Worm (Caenorhabditis elegans) whole organism, late embryonic: ENCODE measurements around the gene T06F4.1.

ENCODE experiments used
- C08G9.2 ChIP-seq: sonication (generic microtip); optimal IDR thresholded peaks from 2 replicates; lab custom pipeline; 2016; ENCODE audit warnings: mild to moderate bottlenecking, missing genetic modification characterization, moderate library complexity, missing compliant biosample characterization
- C38D4.7 ChIP-seq: fragments of 200-800 bp; sonication (Bioruptor generic); optimal IDR thresholded peaks from 2 replicates; lab custom pipeline; 2018; ENCODE audit warnings: mild to moderate bottlenecking, missing genetic modification characterization, moderate library complexity, missing compliant biosample characterization
- K02D7.2 ChIP-seq: sonication (generic microtip); optimal IDR thresholded peaks from 2 replicates; lab custom pipeline; 2017; ENCODE audit warnings: mild to moderate bottlenecking, missing genetic modification characterization, missing compliant biosample characterization
- K09A11.1 ChIP-seq: sonication (generic microtip); optimal IDR thresholded peaks from 2 replicates; lab custom pipeline; 2017; ENCODE audit warnings: antibody characterized with exemption, mild to moderate bottlenecking, missing genetic modification characterization, missing compliant biosample characterization; ENCODE audit not compliant: insufficient read depth
- T23F11.4 ChIP-seq: fragments of 200-800 bp; sonication (Bioruptor generic); optimal IDR thresholded peaks from 2 replicates; lab custom pipeline; 2018; ENCODE audit warnings: mild to moderate bottlenecking, missing genetic modification characterization, missing compliant biosample characterization
- ahr-1 ChIP-seq: sonication (generic microtip); optimal IDR thresholded peaks from 2 replicates; lab custom pipeline; 2016; ENCODE audit warnings: missing genetic modification characterization, missing compliant biosample characterization
- ama-1 ChIP-seq: fragments of 150-350 bp; optimal IDR thresholded peaks from 2 replicates; lab custom pipeline; 2014
- ceh-19 ChIP-seq: fragments of 200-800 bp; sonication (Bioruptor generic); optimal IDR thresholded peaks from 2 replicates; lab custom pipeline; 2018; ENCODE audit warnings: mild to moderate bottlenecking, missing genetic modification characterization, missing compliant biosample characterization
- ceh-2 ChIP-seq: sonication (generic microtip); optimal IDR thresholded peaks from 2 replicates; lab custom pipeline; 2016; ENCODE audit warnings: missing genotype, missing genetic modification characterization, missing compliant biosample characterization
- ceh-30 ChIP-seq: fragments of 150-350 bp; optimal IDR thresholded peaks from 2 replicates; lab custom pipeline; 2014; ENCODE audit warnings: missing biosample characterization, missing genetic modification characterization
- dmd-4 ChIP-seq: sonication (generic microtip); optimal IDR thresholded peaks from 2 replicates; lab custom pipeline; 2016; ENCODE audit warnings: borderline replicate concordance, missing genetic modification characterization, missing compliant biosample characterization
- dve-1 ChIP-seq: sonication (generic microtip); optimal IDR thresholded peaks from 2 replicates; lab custom pipeline; 2017; ENCODE audit warnings: antibody characterized with exemption, mild to moderate bottlenecking, missing genetic modification characterization, missing compliant biosample characterization
- elt-2 ChIP-seq: sonication (generic microtip); optimal IDR thresholded peaks from 2 replicates; lab custom pipeline; 2016; ENCODE audit warnings: missing genetic modification reagents, missing genetic modification characterization, missing compliant biosample characterization
- elt-4 ChIP-seq: sonication (generic microtip); optimal IDR thresholded peaks from 2 replicates; lab custom pipeline; 2016; ENCODE audit warnings: missing genetic modification characterization, missing compliant biosample characterization
- ets-4 ChIP-seq: sonication (generic microtip); optimal IDR thresholded peaks from 2 replicates; lab custom pipeline; 2016; ENCODE audit warnings: missing genetic modification characterization, missing compliant biosample characterization
- eyg-1 ChIP-seq: sonication (generic microtip); optimal IDR thresholded peaks from 2 replicates; lab custom pipeline; 2016; ENCODE audit warnings: missing genotype, missing genetic modification characterization, missing compliant biosample characterization
- fkh-10 ChIP-seq: fragments of 150-350 bp; optimal IDR thresholded peaks from 2 replicates; lab custom pipeline; 2014; ENCODE audit warnings: missing biosample characterization, missing genetic modification reagents, missing genetic modification characterization
- hlh-13 ChIP-seq: fragments of 200-800 bp; sonication (Bioruptor generic); optimal IDR thresholded peaks from 2 replicates; lab custom pipeline; 2018; ENCODE audit warnings: mild to moderate bottlenecking, missing genetic modification characterization, missing compliant biosample characterization
- hlh-8 ChIP-seq: sonication (generic microtip); optimal IDR thresholded peaks from 2 replicates; lab custom pipeline; 2016; ENCODE audit warnings: missing genotype, missing genetic modification characterization, missing compliant biosample characterization
- lin-11 ChIP-seq: fragments of 200-800 bp; sonication (Bioruptor generic); optimal IDR thresholded peaks from 2 replicates; lab custom pipeline; 2018; ENCODE audit warnings: mild to moderate bottlenecking, missing genetic modification characterization, missing compliant biosample characterization
- nfya-1 ChIP-seq: sonication (generic microtip); optimal IDR thresholded peaks from 2 replicates; lab custom pipeline; 2017; ENCODE audit warnings: missing genetic modification characterization, mild to moderate bottlenecking, missing compliant biosample characterization, antibody characterized with exemption, moderate library complexity
- npax-4 ChIP-seq: sonication (generic microtip); optimal IDR thresholded peaks from 2 replicates; lab custom pipeline; 2016; ENCODE audit warnings: missing genetic modification characterization, missing compliant biosample characterization
- odd-2 ChIP-seq: sonication (generic microtip); optimal IDR thresholded peaks from 2 replicates; lab custom pipeline; 2017; ENCODE audit warnings: antibody characterized with exemption, mild to moderate bottlenecking, missing genetic modification characterization, missing compliant biosample characterization
- pax-1 ChIP-seq: fragments of 150-350 bp; optimal IDR thresholded peaks from 2 replicates; lab custom pipeline; 2014; ENCODE audit warnings: missing biosample characterization, missing genetic modification characterization
- pha-4 ChIP-seq: fragments of 150-350 bp; optimal IDR thresholded peaks from 2 replicates; lab custom pipeline; 2018; ENCODE audit warnings: missing biosample characterization, missing genetic modification reagents, missing genetic modification characterization
- pqm-1 ChIP-seq: sonication (generic microtip); optimal IDR thresholded peaks from 2 replicates; lab custom pipeline; 2016; ENCODE audit warnings: missing genetic modification characterization, missing compliant biosample characterization
- pros-1 ChIP-seq: fragments of 150-350 bp; optimal IDR thresholded peaks from 2 replicates; lab custom pipeline; 2014; ENCODE audit warnings: missing biosample characterization, missing genetic modification reagents, missing genetic modification characterization
- tbx-7 ChIP-seq: sonication (generic microtip); optimal IDR thresholded peaks from 2 replicates; lab custom pipeline; 2016; ENCODE audit warnings: missing genotype, missing genetic modification characterization, missing compliant biosample characterization
- ttx-3 ChIP-seq: sonication (generic microtip); optimal IDR thresholded peaks from 2 replicates; lab custom pipeline; 2016; ENCODE audit warnings: missing genetic modification reagents, missing genetic modification characterization, missing compliant biosample characterization
- unc-3 ChIP-seq, 2 experiments: fragments of 200-800 bp in 1 of 2; sonication (Bioruptor generic) in 1 of 2; sonication (generic microtip) in 1 of 2; conservative IDR thresholded peaks in 1 of 2; optimal IDR thresholded peaks in 1 of 2; 2 replicates each; pipeline versions ENCODE4 v1.3.6 to Lab custom; 2016 to 2022; ENCODE audit warnings: missing compliant biosample characterization in 2 of 2, missing genetic modification characterization in 2 of 2, missing genetic modification reagents in 1 of 2
- unc-42 ChIP-seq: sonication (generic microtip); optimal IDR thresholded peaks from 2 replicates; lab custom pipeline; 2016; ENCODE audit warnings: missing genotype, missing genetic modification characterization, missing compliant biosample characterization
- unc-55 ChIP-seq: sonication (generic microtip); optimal IDR thresholded peaks from 2 replicates; lab custom pipeline; 2017; ENCODE audit warnings: missing biosample characterization, missing genetic modification reagents, missing genetic modification characterization
- unc-86 ChIP-seq: sonication (generic microtip); optimal IDR thresholded peaks from 2 replicates; lab custom pipeline; 2016; ENCODE audit warnings: missing genetic modification characterization, missing compliant biosample characterization

Gene T06F4.1

DNA sequence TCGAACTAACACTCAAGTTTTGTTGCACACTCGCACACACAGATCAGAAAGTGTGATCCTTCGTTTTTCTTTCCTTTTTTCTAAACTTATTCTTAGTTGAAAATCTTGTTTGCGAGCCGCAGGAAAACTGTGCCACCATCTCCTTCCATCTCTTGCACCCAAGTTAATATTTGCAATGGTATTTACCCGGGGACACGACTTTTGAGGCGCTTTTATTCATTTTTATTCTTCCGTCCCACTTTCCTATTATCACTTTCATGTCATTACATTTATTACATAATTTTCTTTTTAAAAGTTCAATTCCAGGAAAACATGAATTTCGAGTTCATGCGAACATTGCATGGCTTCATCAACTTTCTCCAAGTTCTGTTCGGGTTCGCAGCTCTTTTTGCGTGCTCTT, 35.9 kb upstream of the T06F4.1 start, which contains the start of gene F09F9.1:
Gene F09F9.1, plus strand, starts transcription at position 301 of the 400 bp plus-strand sequence.
- TF ChIP-seq fkh-10 (GFP tag; lab: Kevin White, UChicago) (no peak), C38D4.7 (GFP tag; lab: Kevin White, UChicago) (no peak), odd-2 (tag; lab: Kevin White, UChicago) (no peak), unc-3 (GFP tag; conservative IDR thresholded peaks at IDR 0.05; lab: Robert Waterston, UW) (no peak), unc-3 (tag; optimal IDR thresholded peaks at IDR 0.05; lab: Kevin White, UChicago) (no peak), dmd-4 (no peak)

DNA sequence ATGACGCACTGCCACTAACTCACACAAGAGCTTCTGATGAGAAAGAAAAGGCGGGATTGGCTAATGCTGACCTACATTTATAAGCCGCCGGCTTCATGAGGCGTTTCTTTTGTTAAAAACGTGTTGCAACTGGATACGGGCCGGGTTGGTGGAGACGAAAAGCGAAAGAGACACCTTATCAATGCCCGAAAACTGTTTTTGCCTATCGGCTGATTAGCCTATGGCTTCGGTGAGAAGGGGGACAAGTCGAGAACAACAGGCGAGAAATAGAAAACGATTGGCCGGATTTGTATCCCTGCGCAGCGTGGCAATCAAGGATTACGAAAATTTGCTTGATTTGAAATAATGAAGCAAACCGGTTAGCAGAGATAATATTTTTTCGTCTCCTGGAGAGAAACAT, 32.3 kb upstream of the T06F4.1 start, which contains the start of gene F09F9.2:
Gene F09F9.2, minus strand, starts transcription at position 25 of the 400 bp plus-strand sequence.
- TF ChIP-seq K09A11.1 (tag; lab: Kevin White, UChicago) (no peak), fkh-10 (GFP tag; lab: Kevin White, UChicago) (no peak), nfya-1 (tag; lab: Kevin White, UChicago) (no peak), K02D7.2 (tag; lab: Kevin White, UChicago) (no peak), pha-4 (tag; lab: Kevin White, UChicago) (no peak), eyg-1 (no peak), odd-2 (tag; lab: Kevin White, UChicago) (no peak), dmd-4 (no peak), dve-1 (no peak), pax-1 (tag; lab: Kevin White, UChicago) (no peak), C08G9.2 (tag; lab: Kevin White, UChicago) (no peak), npax-4 (tag; lab: Kevin White, UChicago) (no peak), ttx-3 (tag; lab: Kevin White, UChicago) (no peak)

DNA sequence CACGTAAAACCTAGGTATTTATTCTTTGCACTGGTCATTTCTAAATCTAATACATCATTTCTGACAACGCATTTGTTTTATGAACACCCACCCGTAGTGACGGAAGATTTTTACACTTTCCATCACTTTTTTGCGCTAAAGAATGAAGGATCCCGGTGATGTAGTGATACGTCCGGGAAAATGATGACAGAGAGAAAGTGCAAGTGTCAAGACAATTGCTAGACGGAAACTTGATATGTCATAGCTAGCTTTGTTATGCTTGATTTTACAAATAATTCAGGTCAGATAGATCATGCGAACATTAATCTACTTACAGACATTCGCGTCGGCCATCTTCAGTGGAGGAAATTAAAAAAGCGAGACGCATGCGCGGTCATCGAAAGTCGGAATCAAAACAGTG, 30.8 kb upstream of the T06F4.1 start:
- TF ChIP-seq lin-11 (tag; lab: Kevin White, UChicago) (no peak), unc-55 (GFP tag; lab: Kevin White, UChicago) (peak; percentile 59)

DNA sequence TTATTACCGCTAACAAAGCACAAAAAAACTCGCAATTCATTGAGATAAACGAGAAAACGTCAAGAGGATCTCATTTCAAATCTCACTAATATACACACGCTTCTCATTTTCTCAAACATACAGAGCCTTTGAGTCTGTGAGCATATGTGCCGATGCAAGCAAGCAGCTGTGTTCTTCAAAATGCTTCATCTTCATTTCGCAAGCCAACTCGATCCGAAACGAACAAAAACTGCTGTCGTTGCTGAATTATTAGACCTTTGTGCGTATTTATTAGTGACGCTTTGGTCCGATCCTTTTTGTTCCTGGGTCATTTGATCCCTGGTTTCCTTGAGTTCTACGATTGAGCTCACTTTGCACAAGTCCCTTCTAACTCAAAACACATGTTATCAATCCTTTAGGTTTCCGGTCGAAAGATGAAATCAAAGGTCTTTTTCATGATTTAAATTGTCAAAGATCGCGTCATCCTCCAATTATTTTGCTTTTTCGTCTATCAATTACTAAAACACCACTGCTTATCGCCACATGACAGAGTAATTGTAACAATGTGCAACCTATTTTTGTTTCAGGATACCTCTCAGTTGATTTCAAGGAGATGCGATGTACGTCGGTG, 27.8 kb upstream of the T06F4.1 start, which contains the start of gene R02E4.2:
Gene R02E4.2, plus strand, starts transcription at position 560 of the 610 bp plus-strand sequence.
- peak; percentile 11 for TF ChIP-seq hlh-8 (tag; lab: Kevin White, UChicago)
- no peak for TF ChIP-seq pros-1

- TF ChIP-seq elt-2 (tag; lab: Kevin White, UChicago), result no peak
- no peak for TF ChIP-seq pqm-1
- TF ChIP-seq unc-86, result no peak
- no peak for TF ChIP-seq ets-4
- TF ChIP-seq elt-4 (tag; lab: Kevin White, UChicago), result no peak
- no peak for TF ChIP-seq pros-1
- no peak for TF ChIP-seq ceh-30 (tag; lab: Kevin White, UChicago)
- no peak for TF ChIP-seq ahr-1 (tag; lab: Kevin White, UChicago)
These were observed 25.3 kb upstream of the T06F4.1 start, which contains the start of gene R02E4.1 for ce11 chrX:4104435-4104834. Gene R02E4.1 (minus strand): TSS chrX:4104535.

ce11 chrX:4103071-4103470, 23.9 kb upstream of the T06F4.1 start:
- no peak for TF ChIP-seq unc-42 (tag; lab: Kevin White, UChicago)
- no peak for TF ChIP-seq tbx-7 (tag; lab: Kevin White, UChicago)

ce11 chrX:4102075-4102598, 23.0 kb upstream of the T06F4.1 start, which contains the start of gene R02E4.3:
Gene R02E4.3 (minus strand): TSS chrX:4102125.
- TF ChIP-seq T23F11.4 (GFP tag; lab: Kevin White, UChicago), result no peak
- TF ChIP-seq ama-1 (lab: Kevin White, UChicago), result no peak
- no peak for TF ChIP-seq ceh-2 (tag; lab: Kevin White, UChicago)
- TF ChIP-seq hlh-13 (GFP tag; lab: Kevin White, UChicago), result no peak
- no peak for TF ChIP-seq ceh-19 (GFP tag; lab: Kevin White, UChicago)
